Fruit fly (Drosophila melanogaster) whole organism: Measurements from ENCODE around the gene Obp84a.

Experiments
- CG8478 ChIP-seq: fragments of >200 bp; optimal IDR thresholded peaks from 2 replicates; lab custom pipeline; 2018; ENCODE audit warnings: inconsistent platforms
- Dll ChIP-seq: fragments of >200 bp; optimal IDR thresholded peaks from 2 replicates; lab custom pipeline; 2017
- EcR ChIP-seq, 2 experiments: fragments of >200 bp; optimal IDR thresholded peaks; 2 replicates each; lab custom pipeline; 2017; ENCODE audit warnings: missing biosample characterization in 2 of 2, missing genetic modification characterization in 2 of 2, missing genetic modification reagents in 2 of 2
- pan ChIP-seq: fragments of >200 bp; optimal IDR thresholded peaks from 2 replicates; lab custom pipeline; 2017
- psq ChIP-seq: fragments of >200 bp; optimal IDR thresholded peaks from 2 replicates; lab custom pipeline; 2017
- usp ChIP-seq: fragments of >200 bp; optimal IDR thresholded peaks from 2 replicates; lab custom pipeline; 2017; ENCODE audit warnings: missing biosample characterization, missing genetic modification characterization, mixed read lengths

dm6 chr3R:7282244-7282890, 30.6 kb upstream of the Obp84a start:
- no peak for TF ChIP-seq psq
- TF ChIP-seq usp, result no peak
- no peak for TF ChIP-seq pan
- no peak for TF ChIP-seq EcR (GFP tag; optimal IDR thresholded peaks at IDR 0.05; lab: Kevin White, UChicago)
- TF ChIP-seq CG8478 (lab: Kevin White, UChicago), result no peak
- TF ChIP-seq Dll, result no peak
